Worm (Caenorhabditis elegans) whole organism, midembryonic: ENCODE data around the gene catp-6.

Experiments
- cog-1 ChIP-seq: sonication (generic microtip); optimal IDR thresholded peaks from 2 replicates; lab custom pipeline; 2016; ENCODE audit warnings: missing genetic modification characterization, missing compliant biosample characterization
- flt-1 ChIP-seq: fragments of 200-800 bp; sonication (Bioruptor generic); IDR thresholded peaks from 2 replicates; pipeline ENCODE4 v1.3.6; 2022; ENCODE audit warnings: missing genetic modification characterization, missing compliant biosample characterization
- med-1 ChIP-seq: sonication (generic microtip); optimal IDR thresholded peaks from 2 replicates; lab custom pipeline; 2017; ENCODE audit warnings: missing genetic modification characterization, mild to moderate bottlenecking, missing compliant biosample characterization, antibody characterized with exemption, missing genetic modification reagents; ENCODE audit not compliant: insufficient read depth
- ztf-23 ChIP-seq: fragments of 200-800 bp; sonication (Bioruptor generic); IDR thresholded peaks from 2 replicates; pipeline ENCODE4 v1.3.6; 2022; ENCODE audit warnings: missing genetic modification reagents, missing genetic modification characterization, missing compliant biosample characterization
- ztf-29 ChIP-seq: fragments of 200-800 bp; sonication (Bioruptor generic); IDR thresholded peaks from 2 replicates; pipeline ENCODE4 v1.3.6; 2022; ENCODE audit warnings: missing genetic modification reagents, missing genetic modification characterization, missing compliant biosample characterization

- no peak for TF ChIP-seq med-1 (GFP tag; lab: Kevin White, UChicago)
- TF ChIP-seq flt-1, result no peak
- no peak for TF ChIP-seq ztf-23 (GFP tag; lab: Robert Waterston, UW)
- TF ChIP-seq cog-1 (tag; lab: Kevin White, UChicago), result no peak
- no peak for TF ChIP-seq ztf-29 (GFP tag; lab: Robert Waterston, UW)
Measured at ce11 chrIV:9852250-9852649, 27.9 kb upstream of the catp-6 start, which contains the start of gene ssq-1.
